Worm (Caenorhabditis elegans): Measurements from ENCODE around the gene F55C5.10.

DNA sequence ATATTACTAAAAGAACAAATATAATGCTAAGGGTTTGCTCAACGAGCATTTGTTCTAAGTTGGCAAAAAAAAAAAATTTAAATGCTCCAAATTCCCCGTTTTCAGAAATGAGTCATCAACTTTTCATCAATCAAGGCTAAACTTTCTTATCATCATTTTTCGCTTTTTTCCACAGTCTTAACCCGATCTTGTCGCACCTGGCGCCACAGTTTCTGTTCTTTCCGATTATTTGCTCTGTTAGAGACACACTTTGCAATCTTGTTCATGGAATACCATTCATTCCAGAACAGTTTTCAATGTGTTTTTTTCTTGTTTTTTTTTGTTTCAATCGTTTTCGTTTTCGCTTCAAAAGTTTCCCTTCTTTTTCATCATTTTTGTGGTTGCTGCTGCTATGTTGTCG, 14.9 kb downstream of the F55C5.10 start:
- TF ChIP-seq lin-39 (tag; optimal IDR thresholded peaks at IDR 0.05) (no peak), nhr-10 (tag; optimal IDR thresholded peaks at IDR 0.05) (no peak), sma-3 (GFP tag; optimal IDR thresholded peaks at IDR 0.05) (peak; percentile 12), nhr-6 (tag; optimal IDR thresholded peaks at IDR 0.05) (no peak), sma-9 (GFP tag; optimal IDR thresholded peaks at IDR 0.05) (peak; percentile 84), sma-9 (tag; optimal IDR thresholded peaks at IDR 0.05) (no peak), aly-2 (tag; optimal IDR thresholded peaks at IDR 0.05) (no peak), alr-1 (tag; optimal IDR thresholded peaks at IDR 0.05) (no peak), nhr-11 (tag; optimal IDR thresholded peaks at IDR 0.05) (no peak), nhr-237 (tag; optimal IDR thresholded peaks at IDR 0.05) (no peak), ama-1 (optimal IDR thresholded peaks at IDR 0.05) (no peak), skn-1 (tag; optimal IDR thresholded peaks at IDR 0.05) (no peak), mdl-1 (tag; optimal IDR thresholded peaks at IDR 0.05) (no peak)

All from whole organism, L2 larva.